Fruit fly (Drosophila melanogaster) whole organism, embryonic: ENCODE measurements around the gene EMC10.

Experiments used
- Adf1 ChIP-seq: fragments of 200-800 bp; sonication (Bioruptor generic); IDR thresholded peaks from 2 replicates; pipeline ENCODE4 v1.3.6; 2022; ENCODE audit warnings: missing biosample characterization, missing genetic modification characterization
- Atf3 ChIP-seq: fragments of 200-800 bp; sonication (Bioruptor generic); optimal IDR thresholded peaks from 3 replicates; lab custom pipeline; 2016; ENCODE audit warnings: missing biosample characterization, missing genetic modification characterization
- Awh ChIP-seq: fragments of 200-800 bp; sonication (Bioruptor generic); IDR thresholded peaks from 2 replicates; pipeline ENCODE4, ENCODE4 v1.3.6; 2022; ENCODE audit warnings: missing biosample characterization, missing genetic modification characterization
- C15 ChIP-seq: fragments of 200-800 bp; sonication (Bioruptor generic); IDR thresholded peaks from 3 replicates; pipeline ENCODE4 v1.3.6; 2022; ENCODE audit warnings: missing biosample characterization, missing genetic modification characterization
- CG10366 ChIP-seq: fragments of 200-800 bp; sonication (Bioruptor generic); IDR thresholded peaks from 2 replicates; pipeline ENCODE4 v1.3.6; 2022; ENCODE audit warnings: missing biosample characterization, missing genetic modification characterization
- CG11247 ChIP-seq: fragments of 200-800 bp; sonication (Bioruptor generic); IDR thresholded peaks from 2 replicates; pipeline ENCODE4 v1.3.6; 2022; ENCODE audit warnings: missing biosample characterization, missing genetic modification characterization
- CG12659 ChIP-seq: fragments of 200-800 bp; sonication (Bioruptor generic); optimal IDR thresholded peaks from 3 replicates; lab custom pipeline; 2017; ENCODE audit warnings: mild to moderate bottlenecking, missing biosample characterization, missing genetic modification reagents, missing genetic modification characterization
- CG13775 ChIP-seq: fragments of 200-800 bp; sonication (Bioruptor generic); optimal IDR thresholded peaks from 3 replicates; lab custom pipeline; 2017; ENCODE audit warnings: missing biosample characterization, mild to moderate bottlenecking, missing genetic modification characterization
- CG15011 ChIP-seq: fragments of 200-800 bp; sonication (Bioruptor generic); optimal IDR thresholded peaks from 3 replicates; lab custom pipeline; 2018; ENCODE audit warnings: missing biosample characterization, mild to moderate bottlenecking, missing genetic modification characterization
- CG18764 ChIP-seq: fragments of 200-800 bp; sonication (Bioruptor generic); optimal IDR thresholded peaks from 3 replicates; lab custom pipeline; 2016; ENCODE audit warnings: missing biosample characterization, missing genetic modification characterization
- CG2199 ChIP-seq: fragments of 200-800 bp; sonication (Bioruptor generic); IDR thresholded peaks from 3 replicates; pipeline ENCODE4 v1.3.6; 2022; ENCODE audit warnings: missing biosample characterization, missing genetic modification characterization
- CG2202 ChIP-seq: fragments of 200-800 bp; sonication (Bioruptor generic); optimal IDR thresholded peaks from 2 replicates; lab custom pipeline; 2018; ENCODE audit warnings: missing biosample characterization, mild to moderate bottlenecking, missing genetic modification characterization
- CG31365 ChIP-seq: fragments of 200-800 bp; sonication (Bioruptor generic); optimal IDR thresholded peaks from 2 replicates; lab custom pipeline; 2018; ENCODE audit warnings: missing biosample characterization, mild to moderate bottlenecking, missing genetic modification characterization
- CG31441 ChIP-seq: fragments of 200-800 bp; sonication (Bioruptor generic); IDR thresholded peaks from 2 replicates; pipeline ENCODE4 v1.3.6; 2022; ENCODE audit warnings: missing biosample characterization, missing genetic modification characterization
- CG3281 ChIP-seq: fragments of 200-800 bp; sonication (Bioruptor generic); optimal IDR thresholded peaks from 3 replicates; lab custom pipeline; 2017; ENCODE audit warnings: missing biosample characterization, mild to moderate bottlenecking, missing genetic modification characterization
- CG34422 ChIP-seq: fragments of 200-800 bp; sonication (Bioruptor generic); IDR thresholded peaks from 3 replicates; pipeline ENCODE4 v1.3.6; 2022; ENCODE audit warnings: missing biosample characterization, missing genetic modification characterization
- CG6272 ChIP-seq: fragments of 200-800 bp; sonication (Bioruptor generic); IDR thresholded peaks from 2 replicates; pipeline ENCODE4 v1.3.6; 2022; ENCODE audit warnings: missing biosample characterization, missing genetic modification characterization
- CG9609 ChIP-seq: fragments of 200-800 bp; sonication (Bioruptor generic); optimal IDR thresholded peaks from 3 replicates; lab custom pipeline; 2016; ENCODE audit warnings: missing biosample characterization, missing genetic modification characterization
- CrebB ChIP-seq: fragments of 200-800 bp; sonication (Bioruptor generic); optimal IDR thresholded peaks from 3 replicates; lab custom pipeline; 2018; ENCODE audit warnings: missing biosample characterization, mild to moderate bottlenecking, missing genetic modification characterization
- Doc2 ChIP-seq: fragments of 200-800 bp; sonication (Bioruptor generic); IDR thresholded peaks from 2 replicates; pipeline ENCODE4 v1.3.6; 2022; ENCODE audit warnings: missing biosample characterization, missing genetic modification characterization
- Ets65A ChIP-seq: fragments of 200-800 bp; sonication (Bioruptor generic); peaks from one replicate; lab custom pipeline; 2016; ENCODE audit warnings: missing biosample characterization, missing genetic modification characterization
- GATAe ChIP-seq: fragments of 200-800 bp; sonication (Bioruptor generic); conservative IDR thresholded peaks from 2 replicates; pipeline ENCODE4 v1.3.6; 2022; ENCODE audit warnings: missing biosample characterization, missing genetic modification characterization
- Hand ChIP-seq: fragments of 200-800 bp; sonication (Bioruptor generic); optimal IDR thresholded peaks from 2 replicates; lab custom pipeline; 2017; ENCODE audit warnings: mild to moderate bottlenecking, missing biosample characterization, missing genetic modification reagents, missing genetic modification characterization
- Jarid2 ChIP-seq: fragments of 200-800 bp; sonication (Bioruptor generic); optimal IDR thresholded peaks from 3 replicates; lab custom pipeline; 2017; ENCODE audit warnings: mild to moderate bottlenecking, missing biosample characterization, missing genetic modification reagents, missing genetic modification characterization
- MTF-1 ChIP-seq: fragments of 200-800 bp; sonication (Bioruptor generic); optimal IDR thresholded peaks from 2 replicates; lab custom pipeline; 2018; ENCODE audit warnings: missing biosample characterization, mild to moderate bottlenecking, missing genetic modification characterization, borderline replicate concordance
- NC2α ChIP-seq: fragments of 200-800 bp; sonication (Bioruptor generic); optimal IDR thresholded peaks from 2 replicates; lab custom pipeline; 2016; ENCODE audit warnings: missing biosample characterization, missing genetic modification characterization
- Opbp ChIP-seq: fragments of 200-800 bp; sonication (Bioruptor generic); IDR thresholded peaks from 3 replicates; pipeline ENCODE4 v1.3.6; 2022; ENCODE audit warnings: missing biosample characterization, missing genetic modification characterization; ENCODE audit not compliant: partially characterized antibody
- Sin3A ChIP-seq: fragments of >200 bp; optimal IDR thresholded peaks from 2 replicates; lab custom pipeline; 2018
- Taf1 ChIP-seq: fragments of 200-800 bp; sonication (Bioruptor generic); IDR thresholded peaks from 2 replicates; pipeline ENCODE4 v1.3.6; 2022; ENCODE audit warnings: missing biosample characterization, missing genetic modification characterization
- ap ChIP-seq: fragments of 200-800 bp; sonication (Bioruptor generic); IDR thresholded peaks from 2 replicates; pipeline ENCODE4 v1.3.6; 2022; ENCODE audit warnings: missing biosample characterization, missing genetic modification characterization
- bab2 ChIP-seq: fragments of 200-800 bp; sonication (Bioruptor generic); optimal IDR thresholded peaks from 2 replicates; lab custom pipeline; 2016; ENCODE audit warnings: missing biosample characterization, missing genetic modification characterization
- bsh ChIP-seq, 2 experiments: fragments of 200-800 bp; sonication (Bioruptor generic); optimal IDR thresholded peaks; 2 replicates each; lab custom pipeline; 2017 to 2018; ENCODE audit warnings: mild to moderate bottlenecking in 2 of 2, missing biosample characterization in 2 of 2, missing genetic modification characterization in 2 of 2, moderate library complexity in 1 of 2
- corto ChIP-seq: fragments of 200-800 bp; sonication (Bioruptor generic); optimal IDR thresholded peaks from 2 replicates; lab custom pipeline; 2016; ENCODE audit warnings: missing biosample characterization, mild to moderate bottlenecking, missing genetic modification characterization, moderate library complexity
- crc ChIP-seq: fragments of 200-800 bp; sonication (Bioruptor generic); optimal IDR thresholded peaks from 2 replicates; lab custom pipeline; 2016; ENCODE audit warnings: missing biosample characterization, missing genetic modification characterization
- dan ChIP-seq: fragments of 200-800 bp; sonication (Bioruptor generic); IDR thresholded peaks from 2 replicates; pipeline ENCODE4 v1.3.6; 2022; ENCODE audit warnings: missing biosample characterization, missing genetic modification characterization
- en ChIP-seq: fragments of 200-800 bp; sonication (Bioruptor generic); optimal IDR thresholded peaks from 2 replicates; lab custom pipeline; 2016; ENCODE audit warnings: missing biosample characterization, missing genetic modification characterization
- ewg ChIP-seq: fragments of 200-800 bp; sonication (Bioruptor generic); optimal IDR thresholded peaks from 3 replicates; lab custom pipeline; 2017; ENCODE audit warnings: mild to moderate bottlenecking, missing biosample characterization, missing genetic modification reagents, missing genetic modification characterization
- fd102C ChIP-seq: fragments of 200-800 bp; sonication (Bioruptor generic); optimal IDR thresholded peaks from 2 replicates; lab custom pipeline; 2018; ENCODE audit warnings: missing biosample characterization, mild to moderate bottlenecking, missing genetic modification characterization, moderate library complexity
- gce ChIP-seq: fragments of 200-800 bp; sonication (Bioruptor generic); IDR thresholded peaks from 3 replicates; pipeline ENCODE4 v1.3.6; 2022; ENCODE audit warnings: missing biosample characterization, missing genetic modification characterization
- her ChIP-seq: fragments of 200-800 bp; sonication (Bioruptor generic); optimal IDR thresholded peaks from 2 replicates; lab custom pipeline; 2016; ENCODE audit warnings: missing biosample characterization, missing genetic modification characterization
- mam ChIP-seq: fragments of 200-800 bp; sonication (Bioruptor generic); optimal IDR thresholded peaks from 3 replicates; lab custom pipeline; 2016; ENCODE audit warnings: missing biosample characterization, missing genetic modification characterization
- oc ChIP-seq: fragments of 200-800 bp; sonication (Bioruptor generic); optimal IDR thresholded peaks from 2 replicates; lab custom pipeline; 2018; ENCODE audit warnings: missing biosample characterization, mild to moderate bottlenecking, missing genetic modification characterization, moderate library complexity
- phol ChIP-seq: fragments of 200-800 bp; sonication (Bioruptor generic); optimal IDR thresholded peaks from 3 replicates; lab custom pipeline; 2018; ENCODE audit warnings: missing biosample characterization, mild to moderate bottlenecking, missing genetic modification characterization, moderate library complexity
- pnt ChIP-seq: fragments of 200-800 bp; sonication (Bioruptor generic); optimal IDR thresholded peaks from 3 replicates; lab custom pipeline; 2016; ENCODE audit warnings: missing biosample characterization, missing genetic modification characterization
- prd ChIP-seq, 3 experiments: fragments of >200 bp in 2 of 3; fragments of 200-800 bp in 1 of 3; sonication (Bioruptor generic) in 1 of 3; optimal IDR thresholded peaks in 2 of 3; IDR thresholded peaks in 1 of 3; 2 replicates in 2 of 3; 3 replicates in 1 of 3; pipeline versions ENCODE4 v1.3.6 to Lab custom; 2017 to 2022; ENCODE audit warnings: missing biosample characterization in 1 of 3, missing genetic modification characterization in 1 of 3
- psq ChIP-seq: fragments of 200-800 bp; sonication (Bioruptor generic); optimal IDR thresholded peaks from 2 replicates; lab custom pipeline; 2017; ENCODE audit warnings: missing biosample characterization, missing genetic modification characterization
- sim ChIP-seq: fragments of 200-800 bp; sonication (Bioruptor generic); IDR thresholded peaks from 2 replicates; pipeline ENCODE4 v1.3.6; 2022; ENCODE audit warnings: missing biosample characterization, missing genetic modification characterization
- sima ChIP-seq: fragments of 200-800 bp; sonication (Bioruptor generic); optimal IDR thresholded peaks from 2 replicates; lab custom pipeline; 2016; ENCODE audit warnings: missing biosample characterization, missing genetic modification characterization
- sr ChIP-seq: fragments of 200-800 bp; sonication (Bioruptor generic); IDR thresholded peaks from 3 replicates; pipeline ENCODE4 v1.3.6; 2022; ENCODE audit warnings: missing biosample characterization, missing genetic modification characterization
- stwl ChIP-seq: fragments of 200-800 bp; sonication (Bioruptor generic); optimal IDR thresholded peaks from 3 replicates; lab custom pipeline; 2018; ENCODE audit warnings: missing biosample characterization, mild to moderate bottlenecking, missing genetic modification characterization, moderate library complexity
- tna ChIP-seq: fragments of 200-800 bp; sonication (Bioruptor generic); IDR thresholded peaks from 2 replicates; pipeline ENCODE4 v1.3.6; 2022; ENCODE audit warnings: missing biosample characterization, missing genetic modification characterization; ENCODE audit not compliant: partially characterized antibody
- yki ChIP-seq: fragments of >200 bp; optimal IDR thresholded peaks from 3 replicates; lab custom pipeline; 2018

The EMC10 gene

dm6 chr3L:21604265-21604664 is 30.3 kb downstream of the EMC10 start (continued):
- no peak for TF ChIP-seq Awh
- TF ChIP-seq corto (GFP tag; lab: Kevin White, UChicago): no peak
- TF ChIP-seq yki (lab: Kevin White, UChicago): peak; percentile 62
- TF ChIP-seq C15 (GFP tag; lab: Robert Waterston, UW): no peak
- TF ChIP-seq CG34422: peak; percentile 61; the same call in 1 of the 3 replicates
- TF ChIP-seq Taf1 (GFP tag; lab: Robert Waterston, UW): no peak; the same call in 1 of the 2 replicates
- TF ChIP-seq phol (tag; lab: Kevin White, UChicago): peak; percentile 47
- no peak for TF ChIP-seq oc (tag; lab: Kevin White, UChicago)
- TF ChIP-seq her (GFP tag; lab: Kevin White, UChicago): peak; percentile 51
- no peak for TF ChIP-seq CG3281 (GFP tag; lab: Kevin White, UChicago)
- TF ChIP-seq CrebB (tag; lab: Kevin White, UChicago): no peak
- no peak for TF ChIP-seq tna (GFP tag; lab: Robert Waterston, UW)
- TF ChIP-seq Jarid2 (GFP tag; lab: Kevin White, UChicago): peak; percentile 72
- TF ChIP-seq dan (GFP tag; lab: Robert Waterston, UW): no peak
- TF ChIP-seq Sin3A: no peak
- TF ChIP-seq bsh (GFP tag; optimal IDR thresholded peaks at IDR 0.05; lab: Kevin White, UChicago): no peak
- TF ChIP-seq MTF-1: peak; percentile 7
- TF ChIP-seq Atf3: peak; percentile 46
- peak; percentile 37 for TF ChIP-seq en (GFP tag; lab: Kevin White, UChicago)
- TF ChIP-seq NC2α (GFP tag; lab: Kevin White, UChicago): no peak
- peak; percentile 4; the same call in 1 of the 3 replicates for TF ChIP-seq gce (GFP tag; lab: Robert Waterston, UW)
- peak; percentile 57; the same call in 1 of the 3 replicates for TF ChIP-seq Opbp (GFP tag; lab: Robert Waterston, UW)
- TF ChIP-seq psq (GFP tag; lab: Kevin White, UChicago): peak; percentile 27
- TF ChIP-seq CG9609: peak; percentile 49
- peak; percentile 98 for TF ChIP-seq CG2199
- no peak for TF ChIP-seq CG2202
- TF ChIP-seq sr (GFP tag; lab: Robert Waterston, UW): no peak
- peak; percentile 17 for TF ChIP-seq CG13775
- TF ChIP-seq CG11247 (GFP tag; lab: Robert Waterston, UW): peak; percentile 72
- no peak for TF ChIP-seq sim (GFP tag; lab: Robert Waterston, UW)
- no peak for TF ChIP-seq stwl (tag; lab: Kevin White, UChicago)
- peak; percentile 75 for TF ChIP-seq pnt (GFP tag; lab: Kevin White, UChicago)
- peak; percentile 30; the same call in 1 of the 2 replicates for TF ChIP-seq Adf1 (GFP tag; lab: Robert Waterston, UW)
- no peak for TF ChIP-seq fd102C (GFP tag; lab: Kevin White, UChicago)
- TF ChIP-seq CG31365: peak; percentile 40
- no peak for TF ChIP-seq CG12659
- peak; percentile 63 for TF ChIP-seq mam (GFP tag; lab: Kevin White, UChicago)
- no peak for TF ChIP-seq ewg
- no peak for TF ChIP-seq Hand (GFP tag; lab: Kevin White, UChicago)
- no peak for TF ChIP-seq CG6272 (GFP tag; lab: Robert Waterston, UW)
- TF ChIP-seq sima: no peak
- no peak for TF ChIP-seq ap (GFP tag; lab: Robert Waterston, UW)
- TF ChIP-seq prd (optimal IDR thresholded peaks at IDR 0.05; lab: Kevin White, UChicago): no peak
- TF ChIP-seq prd (GFP tag; IDR thresholded peaks at IDR 0.05; lab: Robert Waterston, UW): no peak; the same call in 1 of the 3 replicates
- TF ChIP-seq CG18764 (GFP tag; lab: Kevin White, UChicago): peak; percentile 52
- TF ChIP-seq CG15011: no peak
- TF ChIP-seq Ets65A: peak; percentile 96
- no peak for TF ChIP-seq GATAe (GFP tag; lab: Robert Waterston, UW)
- peak; percentile 19 for TF ChIP-seq crc
- peak; percentile 51 for TF ChIP-seq CG10366
- no peak for TF ChIP-seq CG31441 (GFP tag; lab: Robert Waterston, UW)
- no peak for TF ChIP-seq Doc2 (GFP tag; lab: Robert Waterston, UW)
- peak; percentile 62 for TF ChIP-seq bab2 (GFP tag; lab: Kevin White, UChicago)
